Fruit fly (Drosophila melanogaster): Measurements from ENCODE around the gene Spag1.

The Spag1 gene

DNA sequence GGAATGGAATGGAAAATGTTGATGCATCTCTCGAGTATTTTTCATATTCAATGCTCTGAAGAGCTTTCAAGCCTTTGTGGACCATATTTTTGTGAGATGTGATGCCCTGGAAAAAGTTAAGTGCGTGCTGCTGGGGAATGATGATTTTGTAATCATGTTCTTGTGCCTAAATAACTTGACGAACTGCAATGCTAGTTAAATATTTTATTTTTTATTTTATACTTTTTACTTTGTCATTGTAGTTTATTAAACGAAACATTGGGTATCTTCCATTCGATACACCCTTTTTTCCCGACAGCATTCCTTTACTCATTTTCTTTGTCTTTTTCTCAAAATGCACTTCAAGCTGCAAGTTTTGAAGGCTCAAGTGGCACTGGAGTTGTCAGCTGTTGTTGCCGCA is 47.6 kb upstream of the Spag1 start (continued):
- TF ChIP-seq CG9797 (GFP tag; optimal IDR thresholded peaks at IDR 0.05), result no peak
- no peak for TF ChIP-seq Hmx (GFP tag; optimal IDR thresholded peaks at IDR 0.05)
- TF ChIP-seq CG3407 (GFP tag; optimal IDR thresholded peaks at IDR 0.05), result peak; percentile 34
- TF ChIP-seq D19A (tag; optimal IDR thresholded peaks at IDR 0.05), result peak; percentile 22
- TF ChIP-seq CG7745 (tag; optimal IDR thresholded peaks at IDR 0.05), result no peak
- peak; percentile 37 for TF ChIP-seq CG13424 (tag; optimal IDR thresholded peaks at IDR 0.05)
- TF ChIP-seq CG15514 (GFP tag; optimal IDR thresholded peaks at IDR 0.05), result no peak
- no peak for TF ChIP-seq sna (GFP tag; IDR thresholded peaks at IDR 0.05; ENCODE audit: partially characterized antibody)
- no peak for TF ChIP-seq schlank (tag; optimal IDR thresholded peaks at IDR 0.05)
- no peak for TF ChIP-seq CG16863 (GFP tag; optimal IDR thresholded peaks at IDR 0.05)
- TF ChIP-seq fd102C (GFP tag; optimal IDR thresholded peaks at IDR 0.05), result no peak
- TF ChIP-seq phol (tag; optimal IDR thresholded peaks at IDR 0.05), result peak; percentile 56
- no peak for TF ChIP-seq CG12219 (GFP tag; optimal IDR thresholded peaks at IDR 0.05)
- TF ChIP-seq jumu (GFP tag; optimal IDR thresholded peaks at IDR 0.05), result no peak
- TF ChIP-seq Mrtf (GFP tag; IDR thresholded peaks at IDR 0.05), result no peak
- no peak for TF ChIP-seq Stat92E (GFP tag; optimal IDR thresholded peaks at IDR 0.05)
- no peak for TF ChIP-seq CG2120 (GFP tag; optimal IDR thresholded peaks at IDR 0.05)
- TF ChIP-seq CG12071 (GFP tag; optimal IDR thresholded peaks at IDR 0.05), result no peak
- no peak for TF ChIP-seq CG10543 (GFP tag; optimal IDR thresholded peaks at IDR 0.05)
- peak; percentile 27 for TF ChIP-seq Med (GFP tag)
- TF ChIP-seq bcd (GFP tag; optimal IDR thresholded peaks at IDR 0.05), result no peak
- TF ChIP-seq CG17359 (tag; optimal IDR thresholded peaks at IDR 0.05), result peak; percentile 67
- TF ChIP-seq lola (GFP tag; optimal IDR thresholded peaks at IDR 0.05), result peak in 1 of 3 experiments; percentile 34
- no peak for TF ChIP-seq BEAF-32 (GFP tag; optimal IDR thresholded peaks at IDR 0.05)
- TF ChIP-seq dati (GFP tag; IDR thresholded peaks at IDR 0.05), result no peak
- no peak for TF ChIP-seq toy (GFP tag; IDR thresholded peaks at IDR 0.05)
- peak; percentile 58 for TF ChIP-seq CG18262 (tag; optimal IDR thresholded peaks at IDR 0.05)
- no peak for TF ChIP-seq kah (GFP tag; optimal IDR thresholded peaks at IDR 0.05)
- TF ChIP-seq ftz-f1 (GFP tag; optimal IDR thresholded peaks at IDR 0.05), result no peak
- TF ChIP-seq gem (tag; optimal IDR thresholded peaks at IDR 0.05), result peak; percentile 72
- no peak for TF ChIP-seq Hmr (GFP tag; optimal IDR thresholded peaks at IDR 0.05)
- 0 out of 3 replicates have a peak, but pooled peaks have one; percentile 47 for TF ChIP-seq CG11456 (GFP tag; IDR thresholded peaks at IDR 0.05)
- no peak for TF ChIP-seq CG10321 (GFP tag; IDR thresholded peaks at IDR 0.05)
- no peak for TF ChIP-seq aop (GFP tag; IDR thresholded peaks at IDR 0.05)
- no peak for TF ChIP-seq lbe (GFP tag; optimal IDR thresholded peaks at IDR 0.05)
- TF ChIP-seq gsb (GFP tag; IDR thresholded peaks at IDR 0.05), result no peak
- TF ChIP-seq sug (tag; optimal IDR thresholded peaks at IDR 0.05), result no peak
- peak; percentile 35; the same call in 1 of the 3 replicates for TF ChIP-seq B-H1 (GFP tag; IDR thresholded peaks at IDR 0.05)
- peak; percentile 73 for TF ChIP-seq CG17328 (GFP tag; IDR thresholded peaks at IDR 0.05)
- no peak for TF ChIP-seq CG1647 (GFP tag; optimal IDR thresholded peaks at IDR 0.05)
- no peak for TF ChIP-seq CHES-1-like (GFP tag; optimal IDR thresholded peaks at IDR 0.05)
- TF ChIP-seq CG32767 (GFP tag; IDR thresholded peaks at IDR 0.05), result peak; percentile 56; the same call in 1 of the 2 replicates
- TF ChIP-seq mirr (GFP tag; optimal IDR thresholded peaks at IDR 0.05), result no peak
- no peak for TF ChIP-seq cato (GFP tag; optimal IDR thresholded peaks at IDR 0.05; ENCODE audit: borderline replicate concordance)
- no peak for TF ChIP-seq CG4707 (GFP tag; optimal IDR thresholded peaks at IDR 0.05)
- no peak for TF ChIP-seq CG7271 (tag; optimal IDR thresholded peaks at IDR 0.05)
- peak; percentile 4; the same call in 1 of the 3 replicates for TF ChIP-seq C15 (GFP tag; IDR thresholded peaks at IDR 0.05)
- no peak for TF ChIP-seq nom (GFP tag; optimal IDR thresholded peaks at IDR 0.05)
- TF ChIP-seq Hey (tag; optimal IDR thresholded peaks at IDR 0.05), result no peak
- no peak for TF ChIP-seq CG1233 (GFP tag; optimal IDR thresholded peaks at IDR 0.05)
